Fruit fly (Drosophila melanogaster): ENCODE results near the gene comt.

DNA sequence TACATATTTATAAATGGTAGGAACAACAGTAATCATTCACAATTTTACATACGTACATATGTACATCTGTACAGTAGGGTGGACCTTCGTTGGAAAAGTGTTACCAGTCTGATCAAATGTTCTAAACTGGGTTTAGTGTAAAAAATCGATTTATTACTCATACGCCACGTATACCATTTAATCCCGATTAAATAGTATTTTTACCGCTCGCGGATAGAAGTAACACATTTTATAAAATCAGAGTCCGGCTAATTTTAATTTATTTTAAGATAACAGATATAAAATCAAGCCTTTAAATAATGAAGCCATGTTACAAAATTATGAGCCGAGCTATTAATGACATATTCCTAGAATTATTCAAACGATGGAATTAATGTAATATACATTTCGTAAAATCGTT lies 38.4 kb upstream of the comt start:
- TF ChIP-seq kay (GFP tag; ENCODE audit: borderline replicate concordance) (peak; percentile 61), CG12768 (GFP tag; optimal IDR thresholded peaks at IDR 0.05) (no peak), cic (GFP tag; optimal IDR thresholded peaks at IDR 0.05) (no peak), CG1620 (GFP tag; optimal IDR thresholded peaks at IDR 0.05) (no peak), Clk (GFP tag; optimal IDR thresholded peaks at IDR 0.05) (no peak), pad (GFP tag; optimal IDR thresholded peaks at IDR 0.05) (no peak), CG11617 (GFP tag; optimal IDR thresholded peaks at IDR 0.05) (no peak), CG14711 (tag; optimal IDR thresholded peaks at IDR 0.05) (no peak), ovo (GFP tag; optimal IDR thresholded peaks at IDR 0.05) (no peak)

Measured in whole organism, adult.